Worm (Caenorhabditis elegans): ENCODE measurements around the gene ilcr-2.

DNA sequence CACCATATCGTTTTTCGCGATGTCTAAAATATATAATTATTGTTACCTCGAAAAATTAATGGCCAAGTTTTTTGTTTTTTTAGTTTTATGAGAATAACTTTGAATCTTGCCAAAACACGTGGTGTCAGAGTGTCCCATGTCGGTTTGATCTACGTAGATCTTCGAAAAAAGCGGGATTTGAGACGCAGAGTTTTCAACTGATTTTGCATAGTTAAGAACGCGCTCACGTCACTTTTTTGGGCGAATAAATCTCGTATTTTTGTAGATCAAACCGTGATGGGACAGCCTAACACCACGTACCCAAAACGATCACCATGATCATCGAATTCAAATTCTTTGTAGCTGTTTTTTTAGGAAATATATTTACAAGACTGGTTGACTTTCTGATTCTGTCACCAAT, 22.5 kb downstream of the ilcr-2 start:
- no peak for TF ChIP-seq klf-2 (GFP tag; conservative IDR thresholded peaks at IDR 0.05)
- TF ChIP-seq ztf-23 (GFP tag; IDR thresholded peaks at IDR 0.05): no peak
- no peak for TF ChIP-seq flt-1 (GFP tag; IDR thresholded peaks at IDR 0.05)
- TF ChIP-seq med-1 (GFP tag; optimal IDR thresholded peaks at IDR 0.05; ENCODE audit: insufficient read depth): no peak

All from whole organism, midembryonic.